Fruit fly (Drosophila melanogaster) whole organism, embryonic: Measurements from ENCODE around the gene CG14966.

ENCODE experiments used
- Abd-B ChIP-seq: fragments of 200-800 bp; sonication (Bioruptor generic); optimal IDR thresholded peaks from 2 replicates; lab custom pipeline; 2018; ENCODE audit warnings: missing biosample characterization, mild to moderate bottlenecking, missing genetic modification characterization, moderate library complexity
- Atf3 ChIP-seq: fragments of 200-800 bp; sonication (Bioruptor generic); optimal IDR thresholded peaks from 3 replicates; lab custom pipeline; 2016; ENCODE audit warnings: missing biosample characterization, missing genetic modification characterization
- CG10267 ChIP-seq: fragments of 200-800 bp; sonication (Bioruptor generic); optimal IDR thresholded peaks from 2 replicates; lab custom pipeline; 2018; ENCODE audit warnings: missing biosample characterization, mild to moderate bottlenecking, missing genetic modification characterization, moderate library complexity
- CG11504 ChIP-seq: fragments of 200-800 bp; sonication (Bioruptor generic); optimal IDR thresholded peaks from 3 replicates; lab custom pipeline; 2019; ENCODE audit warnings: missing biosample characterization, mild to moderate bottlenecking, missing genetic modification characterization, moderate library complexity
- CG13287 ChIP-seq: fragments of 200-800 bp; sonication (Bioruptor generic); IDR thresholded peaks from 2 replicates; pipeline ENCODE4 v1.3.6; 2022; ENCODE audit warnings: missing biosample characterization, missing genetic modification characterization; ENCODE audit not compliant: partially characterized antibody
- CG13424 ChIP-seq: fragments of 200-800 bp; sonication (Bioruptor generic); optimal IDR thresholded peaks from 2 replicates; lab custom pipeline; 2019; ENCODE audit warnings: missing biosample characterization, mild to moderate bottlenecking, missing genetic modification characterization, moderate library complexity
- CG14710 ChIP-seq: fragments of 200-800 bp; sonication (Bioruptor generic); optimal IDR thresholded peaks from 3 replicates; lab custom pipeline; 2019; ENCODE audit warnings: missing biosample characterization, mild to moderate bottlenecking, missing genetic modification characterization, moderate library complexity
- CG17829 ChIP-seq: fragments of 200-800 bp; optimal IDR thresholded peaks from 2 replicates; lab custom pipeline; 2019; ENCODE audit warnings: missing biosample characterization, mild to moderate bottlenecking, missing genetic modification characterization, moderate library complexity
- CG2120 ChIP-seq: fragments of 200-800 bp; sonication (Bioruptor generic); optimal IDR thresholded peaks from 3 replicates; lab custom pipeline; 2016; ENCODE audit warnings: missing biosample characterization, missing genetic modification characterization
- CG2129 ChIP-seq: fragments of 200-800 bp; sonication (Bioruptor generic); IDR thresholded peaks from 2 replicates; pipeline ENCODE4 v1.3.6; 2022; ENCODE audit warnings: missing biosample characterization, missing genetic modification characterization; ENCODE audit not compliant: partially characterized antibody
- CG3281 ChIP-seq: fragments of 200-800 bp; sonication (Bioruptor generic); optimal IDR thresholded peaks from 3 replicates; lab custom pipeline; 2017; ENCODE audit warnings: missing biosample characterization, mild to moderate bottlenecking, missing genetic modification characterization
- CG34422 ChIP-seq: fragments of 200-800 bp; sonication (Bioruptor generic); IDR thresholded peaks from 3 replicates; pipeline ENCODE4 v1.3.6; 2022; ENCODE audit warnings: missing biosample characterization, missing genetic modification characterization
- CG6689 ChIP-seq: fragments of 200-800 bp; sonication (Bioruptor generic); IDR thresholded peaks from 2 replicates; pipeline ENCODE4 v1.3.6; 2022; ENCODE audit warnings: missing biosample characterization, missing genetic modification characterization
- CG7372 ChIP-seq: fragments of 200-800 bp; sonication (Bioruptor generic); IDR thresholded peaks from 2 replicates; pipeline ENCODE4 v1.3.6; 2022; ENCODE audit warnings: missing biosample characterization, missing genetic modification characterization
- CG7745 ChIP-seq: fragments of 200-800 bp; sonication (Bioruptor generic); optimal IDR thresholded peaks from 2 replicates; lab custom pipeline; 2018; ENCODE audit warnings: missing biosample characterization, mild to moderate bottlenecking, missing genetic modification characterization, moderate library complexity
- CG7839 ChIP-seq: fragments of 200-800 bp; sonication (Bioruptor generic); optimal IDR thresholded peaks from 3 replicates; lab custom pipeline; 2018; ENCODE audit warnings: missing biosample characterization, mild to moderate bottlenecking, missing genetic modification characterization, moderate library complexity
- CG8944 ChIP-seq: fragments of 200-800 bp; sonication (Bioruptor generic); optimal IDR thresholded peaks from 3 replicates; lab custom pipeline; 2016; ENCODE audit warnings: missing biosample characterization, missing genetic modification characterization
- D ChIP-seq, 2 experiments: fragments of 200-800 bp in 1 of 2; fragments of >200 bp in 1 of 2; sonication (Bioruptor generic) in 1 of 2; optimal IDR thresholded peaks; 2 replicates in 1 of 2; 3 replicates in 1 of 2; lab custom pipeline; 2017; ENCODE audit warnings: mild to moderate bottlenecking in 1 of 2, missing biosample characterization in 1 of 2, missing genetic modification characterization in 1 of 2, missing genetic modification reagents in 1 of 2
- Dref ChIP-seq: fragments of 200-800 bp; sonication (Bioruptor generic); IDR thresholded peaks from 2 replicates; pipeline ENCODE4 v1.3.6; 2022; ENCODE audit warnings: missing biosample characterization, missing genetic modification characterization
- Fer2 ChIP-seq: fragments of 200-800 bp; sonication (Bioruptor generic); optimal IDR thresholded peaks from 2 replicates; lab custom pipeline; 2018; ENCODE audit warnings: missing biosample characterization, mild to moderate bottlenecking, missing genetic modification characterization, moderate library complexity
- Mes4 ChIP-seq: fragments of 200-800 bp; sonication (Bioruptor generic); optimal IDR thresholded peaks from 2 replicates; lab custom pipeline; 2016; ENCODE audit warnings: missing biosample characterization, missing genetic modification characterization
- br ChIP-seq: fragments of >200 bp; optimal IDR thresholded peaks from 2 replicates; lab custom pipeline; 2017
- croc ChIP-seq: fragments of 200-800 bp; sonication (Bioruptor generic); conservative IDR thresholded peaks from 3 replicates; pipeline ENCODE4 v1.3.6; 2022; ENCODE audit warnings: missing biosample characterization, missing genetic modification characterization
- dimm ChIP-seq: fragments of 200-800 bp; sonication (Bioruptor generic); IDR thresholded peaks from 2 replicates; pipeline ENCODE4 v1.3.6; 2022; ENCODE audit warnings: missing biosample characterization, missing genetic modification characterization
- dmrt11E ChIP-seq: fragments of 200-800 bp; sonication (Bioruptor generic); optimal IDR thresholded peaks from 3 replicates; lab custom pipeline; 2018; ENCODE audit warnings: missing biosample characterization, mild to moderate bottlenecking, missing genetic modification characterization, moderate library complexity
- emc ChIP-seq: fragments of 200-800 bp; sonication (Bioruptor generic); optimal IDR thresholded peaks from 2 replicates; lab custom pipeline; 2016; ENCODE audit warnings: missing biosample characterization, missing genetic modification characterization
- eve ChIP-seq, 2 experiments: fragments of >200 bp; optimal IDR thresholded peaks; 2 replicates each; lab custom pipeline; 2017; ENCODE audit warnings: missing biosample characterization in 2 of 2, missing genetic modification characterization in 2 of 2
- hbn ChIP-seq: fragments of 200-800 bp; sonication (Bioruptor generic); IDR thresholded peaks from 2 replicates; pipeline ENCODE4 v1.3.6; 2022; ENCODE audit warnings: missing biosample characterization, missing genetic modification characterization; ENCODE audit not compliant: partially characterized antibody
- kah ChIP-seq: fragments of 200-800 bp; sonication (Bioruptor generic); optimal IDR thresholded peaks from 2 replicates; lab custom pipeline; 2018; ENCODE audit warnings: missing biosample characterization, mild to moderate bottlenecking, missing genetic modification characterization
- kay ChIP-seq: fragments of 200-800 bp; sonication (Bioruptor generic); optimal IDR thresholded peaks from 2 replicates; lab custom pipeline; 2016; ENCODE audit warnings: missing biosample characterization, missing genetic modification characterization
- nerfin-1 ChIP-seq: fragments of 200-800 bp; sonication (Bioruptor generic); optimal IDR thresholded peaks from 3 replicates; lab custom pipeline; 2019; ENCODE audit warnings: missing biosample characterization, mild to moderate bottlenecking, missing genetic modification characterization, moderate library complexity
- pho ChIP-seq: fragments of 200-800 bp; sonication (Bioruptor generic); optimal IDR thresholded peaks from 2 replicates; lab custom pipeline; 2016; ENCODE audit warnings: missing biosample characterization, missing genetic modification characterization
- prd ChIP-seq, 3 experiments: fragments of >200 bp in 2 of 3; fragments of 200-800 bp in 1 of 3; sonication (Bioruptor generic) in 1 of 3; optimal IDR thresholded peaks in 2 of 3; IDR thresholded peaks in 1 of 3; 2 replicates in 2 of 3; 3 replicates in 1 of 3; pipeline versions ENCODE4 v1.3.6 to Lab custom; 2017 to 2022; ENCODE audit warnings: missing biosample characterization in 1 of 3, missing genetic modification characterization in 1 of 3
- row ChIP-seq: fragments of 200-800 bp; sonication (Bioruptor generic); IDR thresholded peaks from 3 replicates; pipeline ENCODE4 v1.3.6; 2022; ENCODE audit warnings: missing biosample characterization, missing genetic modification characterization
- seq ChIP-seq: fragments of 200-800 bp; sonication (Bioruptor generic); IDR thresholded peaks from 2 replicates; pipeline ENCODE4 v1.3.6; 2022; ENCODE audit warnings: missing biosample characterization, missing genetic modification characterization
- sisA ChIP-seq: fragments of 200-800 bp; sonication (Bioruptor generic); IDR thresholded peaks from 2 replicates; pipeline ENCODE4 v1.3.6; 2022; ENCODE audit warnings: missing biosample characterization, missing genetic modification characterization
- sr ChIP-seq: fragments of 200-800 bp; sonication (Bioruptor generic); IDR thresholded peaks from 3 replicates; pipeline ENCODE4 v1.3.6; 2022; ENCODE audit warnings: missing biosample characterization, missing genetic modification characterization
- tio ChIP-seq: fragments of 200-800 bp; sonication (Bioruptor generic); optimal IDR thresholded peaks from 2 replicates; lab custom pipeline; 2017; ENCODE audit warnings: missing biosample characterization, missing genetic modification characterization, inconsistent platforms
- trem ChIP-seq: fragments of 200-800 bp; optimal IDR thresholded peaks from 3 replicates; lab custom pipeline; 2019; ENCODE audit warnings: missing biosample characterization, mild to moderate bottlenecking, missing genetic modification characterization, moderate library complexity
- tup ChIP-seq: fragments of 200-800 bp; sonication (Bioruptor generic); optimal IDR thresholded peaks from 2 replicates; lab custom pipeline; 2016; ENCODE audit warnings: missing biosample characterization, mild to moderate bottlenecking, missing genetic modification characterization, moderate library complexity
- usp ChIP-seq: fragments of >200 bp; optimal IDR thresholded peaks from 2 replicates; lab custom pipeline; 2017; ENCODE audit warnings: missing biosample characterization, missing genetic modification characterization
- zf30C ChIP-seq: fragments of 200-800 bp; sonication (Bioruptor generic); optimal IDR thresholded peaks from 3 replicates; lab custom pipeline; 2018; ENCODE audit warnings: missing biosample characterization, mild to moderate bottlenecking, missing genetic modification characterization
- zfh2 ChIP-seq: fragments of 200-800 bp; sonication (Bioruptor generic); optimal IDR thresholded peaks from 2 replicates; lab custom pipeline; 2016; ENCODE audit warnings: missing biosample characterization, missing genetic modification characterization

The CG14966 gene

DNA sequence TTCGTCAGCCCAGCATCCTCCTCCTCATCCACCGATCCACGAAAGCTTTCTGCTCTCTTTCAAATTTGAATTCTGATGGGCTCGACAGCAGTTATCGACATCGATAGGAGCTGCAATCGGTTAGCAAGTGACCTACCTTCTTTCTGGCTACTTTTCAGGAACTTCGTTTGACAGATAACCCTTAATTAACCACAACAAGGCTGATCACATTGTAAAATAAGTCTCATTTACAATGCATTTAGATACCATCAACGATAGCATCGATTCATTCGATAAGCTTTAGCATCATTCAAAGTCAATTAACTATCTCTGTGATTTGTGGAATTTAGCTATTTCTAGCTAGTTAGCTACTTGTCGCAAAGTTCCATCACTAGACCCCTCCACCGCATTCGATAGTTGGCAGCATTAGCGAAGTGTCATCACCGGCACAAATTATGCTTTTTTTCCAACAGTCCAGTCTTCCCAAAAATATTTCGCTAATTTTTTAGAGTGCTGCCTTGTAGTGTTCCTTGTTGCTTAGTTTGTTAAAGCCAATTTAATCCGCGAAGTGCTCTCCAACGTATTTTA is 18.8 kb downstream of the CG14966 start, which contains the start of the genes MnM and Girdin (continued):
- TF ChIP-seq Mes4 (GFP tag; lab: Kevin White, UChicago) (peak; percentile 50), nerfin-1 (tag; lab: Kevin White, UChicago) (peak; percentile 6), CG6689 (GFP tag; lab: Robert Waterston, UW) (peak; percentile 42; the same call in 1 of the 2 replicates), pho (peak; percentile 86), emc (GFP tag; lab: Kevin White, UChicago) (peak; percentile 26), CG7839 (no peak), Dref (GFP tag; lab: Robert Waterston, UW) (peak; percentile 68), hbn (peak; percentile 75), CG14710 (tag; lab: Kevin White, UChicago) (peak; percentile 75), D (optimal IDR thresholded peaks at IDR 0.05; lab: Kevin White, UChicago) (peak; percentile 91), D (GFP tag; optimal IDR thresholded peaks at IDR 0.05; lab: Kevin White, UChicago) (no peak), CG2120 (GFP tag; lab: Kevin White, UChicago) (peak; percentile 91), CG8944 (GFP tag; lab: Kevin White, UChicago) (peak; percentile 66), tup (GFP tag; lab: Kevin White, UChicago) (no peak), Fer2 (peak; percentile 24), usp (GFP tag; lab: Kevin White, UChicago) (no peak), CG7745 (tag; lab: Kevin White, UChicago) (no peak), dmrt11E (tag; lab: Kevin White, UChicago) (peak; percentile 38), Atf3 (GFP tag; lab: Kevin White, UChicago) (peak; percentile 54), CG3281 (GFP tag; lab: Kevin White, UChicago) (no peak), seq (GFP tag; lab: Robert Waterston, UW) (no peak), sisA (peak; percentile 56), br (lab: Kevin White, UChicago) (no peak), row (GFP tag; lab: Robert Waterston, UW) (peak; percentile 92)

- TF ChIP-seq kah (GFP tag; lab: Kevin White, UChicago) = peak; percentile 92
- no peak for TF ChIP-seq CG17829 (tag; lab: Kevin White, UChicago)
- 0 out of 3 replicates have a peak, but pooled peaks have one; percentile 7 for TF ChIP-seq CG34422
- TF ChIP-seq, all 482 proteins: peak for 2
Observed at dm6 chr3L:3177872-3178271, 19.6 kb downstream of the CG14966 start.

DNA sequence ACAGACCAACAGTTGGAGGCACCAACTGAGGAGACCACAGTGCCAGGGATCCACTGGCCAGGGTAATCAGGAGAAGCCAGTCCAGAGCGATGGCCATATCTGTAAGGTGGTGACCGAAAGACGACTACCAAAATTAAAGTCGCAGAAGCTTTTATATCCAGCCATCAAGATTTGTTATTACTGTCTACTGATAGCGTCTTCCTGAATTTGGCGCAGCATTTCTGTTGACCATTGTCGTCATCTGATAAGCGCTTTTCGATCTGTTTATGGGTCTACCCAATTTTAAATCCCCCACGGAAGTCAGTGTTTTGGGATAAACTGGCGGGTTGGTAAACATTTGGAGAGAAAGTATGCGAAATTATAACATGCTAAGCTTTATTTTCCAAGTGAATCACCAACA is 25.0 kb downstream of the CG14966 start, which contains the start of gene CG14963:
CG14963 (minus strand) TSS at position 101 of the 400 bp plus-strand sequence.
- TF ChIP-seq CG3281 (GFP tag; lab: Kevin White, UChicago) = no peak
- TF ChIP-seq CG7372 (GFP tag; lab: Robert Waterston, UW) = no peak
- no peak for TF ChIP-seq CG10267 (tag; lab: Kevin White, UChicago)
- no peak for TF ChIP-seq zfh2 (GFP tag; lab: Kevin White, UChicago)
- TF ChIP-seq eve (GFP tag; optimal IDR thresholded peaks at IDR 0.05; lab: Kevin White, UChicago) = no peak
- TF ChIP-seq dimm (GFP tag; lab: Robert Waterston, UW) = no peak
- TF ChIP-seq prd (optimal IDR thresholded peaks at IDR 0.05; lab: Kevin White, UChicago) = no peak
- TF ChIP-seq prd (GFP tag; IDR thresholded peaks at IDR 0.05; lab: Robert Waterston, UW) = no peak
- TF ChIP-seq zf30C (GFP tag; lab: Kevin White, UChicago) = no peak
- TF ChIP-seq CG13287 (GFP tag; lab: Robert Waterston, UW) = no peak
- TF ChIP-seq CG13424 = no peak
- TF ChIP-seq CG11504 (tag; lab: Kevin White, UChicago) = no peak
- TF ChIP-seq sr = no peak
- no peak for TF ChIP-seq croc (GFP tag; lab: Robert Waterston, UW)
- TF ChIP-seq CG2129 (GFP tag; lab: Robert Waterston, UW) = no peak
- TF ChIP-seq Abd-B (GFP tag; lab: Kevin White, UChicago) = no peak
- TF ChIP-seq kay (GFP tag; lab: Kevin White, UChicago) = no peak
- TF ChIP-seq tio (GFP tag; lab: Kevin White, UChicago) = no peak
- TF ChIP-seq trem (tag; lab: Kevin White, UChicago) = no peak
